Worm (Caenorhabditis elegans) whole organism, late embryonic: ENCODE measurements around the gene F31F4.1.

ENCODE experiments used
- ahr-1 ChIP-seq: sonication (generic microtip); optimal IDR thresholded peaks from 2 replicates; lab custom pipeline; 2016; ENCODE audit warnings: missing genetic modification characterization, missing compliant biosample characterization
- ama-1 ChIP-seq: fragments of 150-350 bp; optimal IDR thresholded peaks from 2 replicates; lab custom pipeline; 2014
- ceh-19 ChIP-seq: fragments of 200-800 bp; sonication (Bioruptor generic); optimal IDR thresholded peaks from 2 replicates; lab custom pipeline; 2018; ENCODE audit warnings: mild to moderate bottlenecking, missing genetic modification characterization, missing compliant biosample characterization
- ceh-22 ChIP-seq: sonication (generic microtip); optimal IDR thresholded peaks from 2 replicates; lab custom pipeline; 2017; ENCODE audit warnings: missing biosample characterization, missing genetic modification characterization
- ceh-31 ChIP-seq: sonication (generic microtip); optimal IDR thresholded peaks from 2 replicates; lab custom pipeline; 2016; ENCODE audit warnings: missing genetic modification characterization, missing compliant biosample characterization
- ceh-9 ChIP-seq: sonication (generic microtip); optimal IDR thresholded peaks from 2 replicates; lab custom pipeline; 2016; ENCODE audit warnings: mild to moderate bottlenecking, missing genetic modification characterization, inconsistent platforms, missing compliant biosample characterization
- ets-4 ChIP-seq: sonication (generic microtip); optimal IDR thresholded peaks from 2 replicates; lab custom pipeline; 2016; ENCODE audit warnings: missing genetic modification characterization, missing compliant biosample characterization
- hlh-13 ChIP-seq: fragments of 200-800 bp; sonication (Bioruptor generic); optimal IDR thresholded peaks from 2 replicates; lab custom pipeline; 2018; ENCODE audit warnings: mild to moderate bottlenecking, missing genetic modification characterization, missing compliant biosample characterization
- hlh-8 ChIP-seq: sonication (generic microtip); optimal IDR thresholded peaks from 2 replicates; lab custom pipeline; 2016; ENCODE audit warnings: missing genotype, missing genetic modification characterization, missing compliant biosample characterization
- lin-11 ChIP-seq: fragments of 200-800 bp; sonication (Bioruptor generic); optimal IDR thresholded peaks from 2 replicates; lab custom pipeline; 2018; ENCODE audit warnings: mild to moderate bottlenecking, missing genetic modification characterization, missing compliant biosample characterization
- pha-4 ChIP-seq: fragments of 150-350 bp; optimal IDR thresholded peaks from 2 replicates; lab custom pipeline; 2018; ENCODE audit warnings: missing biosample characterization, missing genetic modification reagents, missing genetic modification characterization
- sdc-2 ChIP-seq: sonication (generic microtip); optimal IDR thresholded peaks from 2 replicates; lab custom pipeline; 2016; ENCODE audit warnings: missing genotype, missing genetic modification characterization, missing compliant biosample characterization
- tbx-2 ChIP-seq: sonication (generic microtip); optimal IDR thresholded peaks from 2 replicates; lab custom pipeline; 2016; ENCODE audit warnings: missing genetic modification characterization, missing compliant biosample characterization

DNA sequence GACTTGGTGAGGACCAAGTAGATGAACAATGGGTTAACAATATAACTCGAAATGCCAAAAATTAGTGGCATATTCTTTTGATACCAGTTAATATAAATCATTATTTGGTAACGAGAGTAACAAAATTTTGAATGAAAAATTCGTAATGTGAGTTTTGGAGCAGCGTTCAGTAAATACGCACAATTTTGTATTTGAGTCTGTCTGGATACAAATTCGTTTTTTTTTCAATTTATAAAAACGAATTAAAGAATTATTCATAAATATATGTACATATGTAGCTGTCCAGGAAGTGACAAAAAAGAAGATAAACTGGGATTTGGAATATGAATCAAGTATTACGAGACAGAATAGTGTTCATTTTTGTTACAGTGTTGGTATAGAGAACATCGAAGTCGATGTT is 30.9 kb upstream of the F31F4.1 start, which contains the start of gene srj-5:
- TF ChIP-seq ahr-1 (tag; lab: Kevin White, UChicago) (no peak), tbx-2 (tag; lab: Kevin White, UChicago) (no peak), ceh-9 (no peak), ceh-31 (tag; lab: Kevin White, UChicago) (no peak), ama-1 (lab: Kevin White, UChicago) (no peak), pha-4 (tag; lab: Kevin White, UChicago) (no peak), ceh-19 (GFP tag; lab: Kevin White, UChicago) (no peak), sdc-2 (tag; lab: Kevin White, UChicago) (no peak), hlh-13 (GFP tag; lab: Kevin White, UChicago) (no peak), ets-4 (tag; lab: Kevin White, UChicago) (no peak), ceh-22 (tag; lab: Kevin White, UChicago) (no peak), hlh-8 (tag; lab: Kevin White, UChicago) (no peak), lin-11 (tag; lab: Kevin White, UChicago) (no peak)
